Worm (Caenorhabditis elegans) whole organism, young adult: Measurements from ENCODE around the gene ncs-6.

ENCODE experiments used
- B0261.1 ChIP-seq: sonication (generic microtip); optimal IDR thresholded peaks from 2 replicates; lab custom pipeline; 2016; ENCODE audit warnings: mild to moderate bottlenecking, missing genetic modification characterization, moderate library complexity, missing compliant biosample characterization
- C06A6.2 ChIP-seq: fragments of 200-800 bp; sonication (Bioruptor generic); conservative IDR thresholded peaks from 2 replicates; pipeline ENCODE4 v1.3.6; 2022; ENCODE audit warnings: missing genetic modification characterization, missing compliant biosample characterization
- C17E4.6 ChIP-seq: fragments of 200-800 bp; sonication (Bioruptor generic); IDR thresholded peaks from 2 replicates; pipeline ENCODE4 v1.3.6; 2022; ENCODE audit warnings: missing genetic modification reagents, missing genetic modification characterization, missing compliant biosample characterization
- F33H1.4 ChIP-seq: fragments of 200-800 bp; sonication (Bioruptor generic); IDR thresholded peaks from 2 replicates; pipeline ENCODE4 v1.3.6; 2022; ENCODE audit warnings: missing genetic modification reagents, missing genetic modification characterization, missing compliant biosample characterization
- F37B4.10 ChIP-seq: fragments of 200-800 bp; sonication (Bioruptor generic); IDR thresholded peaks from 2 replicates; pipeline ENCODE4 v1.3.6; 2022; ENCODE audit warnings: missing genetic modification characterization, missing compliant biosample characterization
- F39B2.1 ChIP-seq: fragments of 200-800 bp; sonication (Bioruptor generic); IDR thresholded peaks from 2 replicates; pipeline ENCODE4 v1.3.6; 2022; ENCODE audit warnings: missing genetic modification reagents, missing genetic modification characterization, missing compliant biosample characterization
- F49E8.2 ChIP-seq: sonication (generic microtip); optimal IDR thresholded peaks from 3 replicates; lab custom pipeline; 2017; ENCODE audit warnings: missing genetic modification characterization, mild to moderate bottlenecking, missing compliant biosample characterization, antibody characterized with exemption, moderate library complexity; ENCODE audit not compliant: insufficient read depth
- F52B5.7 ChIP-seq: sonication (generic microtip); optimal IDR thresholded peaks from 2 replicates; lab custom pipeline; 2016; ENCODE audit warnings: mild to moderate bottlenecking, missing genetic modification characterization, missing compliant biosample characterization
- F55B11.4 ChIP-seq: sonication (generic microtip); optimal IDR thresholded peaks from 2 replicates; lab custom pipeline; 2016; ENCODE audit warnings: missing compliant biosample characterization, missing genetic modification characterization, borderline replicate concordance; ENCODE audit not compliant: insufficient read depth
- K11D2.4 ChIP-seq: fragments of 200-800 bp; sonication (Bioruptor generic); IDR thresholded peaks from 2 replicates; pipeline ENCODE4 v1.3.6; 2022; ENCODE audit warnings: missing genetic modification reagents, missing genetic modification characterization, missing compliant biosample characterization
- K12H6.12 ChIP-seq: fragments of 200-800 bp; sonication (Bioruptor generic); optimal IDR thresholded peaks from 2 replicates; lab custom pipeline; 2018; ENCODE audit warnings: mild to moderate bottlenecking, missing genetic modification characterization, missing compliant biosample characterization
- Y53G8AR.9 ChIP-seq: fragments of 200-800 bp; sonication (Bioruptor generic); conservative IDR thresholded peaks from 2 replicates; pipeline ENCODE4 v1.3.6; 2022; ENCODE audit warnings: missing genetic modification reagents, missing genetic modification characterization, missing compliant biosample characterization
- Y67H2A.10 ChIP-seq: fragments of 200-800 bp; sonication (Bioruptor generic); conservative IDR thresholded peaks from 2 replicates; pipeline ENCODE4 v1.3.6; 2022; ENCODE audit warnings: missing genetic modification reagents, missing genetic modification characterization, missing compliant biosample characterization
- akir-1 ChIP-seq: fragments of 200-800 bp; sonication (Bioruptor generic); optimal IDR thresholded peaks from 2 replicates; lab custom pipeline; 2018; ENCODE audit warnings: mild to moderate bottlenecking, missing genetic modification characterization, moderate library complexity, missing compliant biosample characterization
- ama-1 ChIP-seq, 3 experiments: fragments of 150-350 bp in 1 of 3; sonication (generic microtip) in 2 of 3; optimal IDR thresholded peaks; 2 replicates each; lab custom pipeline; 2014 to 2018; ENCODE audit warnings: missing biosample characterization in 2 of 3, missing genetic modification characterization in 2 of 3, missing genetic modification reagents in 2 of 3
- aptf-2 ChIP-seq: fragments of 200-800 bp; sonication (Bioruptor generic); conservative IDR thresholded peaks from 2 replicates; pipeline ENCODE4 v1.3.6; 2022; ENCODE audit warnings: missing genetic modification reagents, missing genetic modification characterization, missing compliant biosample characterization
- atf-7 ChIP-seq: sonication (generic microtip); optimal IDR thresholded peaks from 2 replicates; lab custom pipeline; 2017; ENCODE audit warnings: mild to moderate bottlenecking, missing genetic modification characterization, missing compliant biosample characterization
- athp-1 ChIP-seq: sonication (generic microtip); optimal IDR thresholded peaks from 2 replicates; lab custom pipeline; 2017; ENCODE audit warnings: mild to moderate bottlenecking, missing genetic modification characterization, missing compliant biosample characterization
- attf-3 ChIP-seq: fragments of 200-800 bp; sonication (Bioruptor generic); conservative IDR thresholded peaks from 2 replicates; pipeline ENCODE4 v1.3.6; 2022; ENCODE audit warnings: missing genetic modification reagents, missing genetic modification characterization, missing compliant biosample characterization
- attf-6 ChIP-seq: fragments of 200-800 bp; sonication (Bioruptor generic); IDR thresholded peaks from 2 replicates; pipeline ENCODE4 v1.3.6; 2022; ENCODE audit warnings: missing genetic modification reagents, missing genetic modification characterization, missing compliant biosample characterization
- bed-1 ChIP-seq: fragments of 200-800 bp; sonication (Bioruptor generic); IDR thresholded peaks from 2 replicates; pipeline ENCODE4 v1.3.6; 2022; ENCODE audit warnings: missing genetic modification reagents, missing genetic modification characterization, missing compliant biosample characterization
- ccch-3 ChIP-seq: fragments of 200-800 bp; sonication (Bioruptor generic); optimal IDR thresholded peaks from 2 replicates; lab custom pipeline; 2018; ENCODE audit warnings: mild to moderate bottlenecking, missing genetic modification characterization, missing compliant biosample characterization
- ceh-100 ChIP-seq: fragments of 200-800 bp; sonication (Bioruptor generic); IDR thresholded peaks from 2 replicates; pipeline ENCODE4 v1.3.6; 2022; ENCODE audit warnings: missing genetic modification reagents, missing genetic modification characterization, missing compliant biosample characterization
- ceh-40 ChIP-seq: fragments of 200-800 bp; sonication (Bioruptor generic); IDR thresholded peaks from 2 replicates; pipeline ENCODE4 v1.3.6; 2022; ENCODE audit warnings: missing genetic modification characterization, missing compliant biosample characterization
- ceh-58 ChIP-seq: fragments of 200-800 bp; sonication (Bioruptor generic); IDR thresholded peaks from 2 replicates; pipeline ENCODE4 v1.3.6; 2022; ENCODE audit warnings: missing genetic modification characterization, missing compliant biosample characterization
- ceh-79 ChIP-seq: sonication (generic microtip); optimal IDR thresholded peaks from 2 replicates; lab custom pipeline; 2017; ENCODE audit warnings: mild to moderate bottlenecking, missing genetic modification characterization, missing compliant biosample characterization
- dox-1 ChIP-seq: fragments of 200-800 bp; sonication (Bioruptor generic); IDR thresholded peaks from 2 replicates; pipeline ENCODE4 v1.3.6; 2022; ENCODE audit warnings: missing genetic modification reagents, missing genetic modification characterization, missing compliant biosample characterization
- dpl-1 ChIP-seq: fragments of 150-350 bp; optimal IDR thresholded peaks from 2 replicates; lab custom pipeline; 2014; ENCODE audit warnings: missing biosample characterization, missing genetic modification reagents, missing genetic modification characterization
- egrh-3 ChIP-seq: fragments of 200-800 bp; sonication (Bioruptor generic); IDR thresholded peaks from 2 replicates; pipeline ENCODE4 v1.3.6; 2022; ENCODE audit warnings: missing genetic modification reagents, missing genetic modification characterization, missing compliant biosample characterization
- ekl-4 ChIP-seq: fragments of 200-800 bp; sonication (Bioruptor generic); IDR thresholded peaks from 2 replicates; pipeline ENCODE4 v1.3.6; 2022; ENCODE audit warnings: missing genetic modification reagents, missing genetic modification characterization, missing compliant biosample characterization
- ets-4 ChIP-seq: fragments of 200-800 bp; sonication (Bioruptor generic); optimal IDR thresholded peaks from 2 replicates; lab custom pipeline; 2018; ENCODE audit warnings: mild to moderate bottlenecking, missing genetic modification characterization, missing compliant biosample characterization
- gei-17 ChIP-seq: fragments of 200-800 bp; sonication (Bioruptor generic); optimal IDR thresholded peaks from 2 replicates; lab custom pipeline; 2018; ENCODE audit warnings: mild to moderate bottlenecking, missing genetic modification characterization, missing compliant biosample characterization
- hlh-12 ChIP-seq: sonication (generic microtip); optimal IDR thresholded peaks from 2 replicates; lab custom pipeline; 2016; ENCODE audit warnings: missing genetic modification characterization, missing compliant biosample characterization
- hmg-20 ChIP-seq: fragments of 200-800 bp; sonication (Bioruptor generic); IDR thresholded peaks from 2 replicates; pipeline ENCODE4 v1.3.6; 2022; ENCODE audit warnings: missing genetic modification reagents, missing genetic modification characterization, missing compliant biosample characterization
- let-607 ChIP-seq, 2 experiments: fragments of 200-800 bp in 1 of 2; sonication (Bioruptor generic) in 1 of 2; sonication (generic microtip) in 1 of 2; optimal IDR thresholded peaks; 2 replicates each; lab custom pipeline; 2016 to 2018; ENCODE audit warnings: mild to moderate bottlenecking in 2 of 2, missing compliant biosample characterization in 2 of 2, missing genetic modification characterization in 2 of 2, moderate library complexity in 2 of 2, missing genotype in 1 of 2
- lin-40 ChIP-seq: sonication (generic microtip); optimal IDR thresholded peaks from 2 replicates; lab custom pipeline; 2016; ENCODE audit warnings: missing genetic modification characterization, mild to moderate bottlenecking, missing compliant biosample characterization, missing genotype, missing genetic modification reagents
- lsy-27 ChIP-seq: sonication (generic microtip); optimal IDR thresholded peaks from 2 replicates; lab custom pipeline; 2017; ENCODE audit warnings: missing genetic modification characterization, mild to moderate bottlenecking, missing compliant biosample characterization, antibody characterized with exemption, missing genotype, borderline replicate concordance; ENCODE audit not compliant: insufficient read depth
- mcd-1 ChIP-seq: fragments of 200-800 bp; sonication (Bioruptor generic); IDR thresholded peaks from 2 replicates; pipeline ENCODE4 v1.3.6; 2022; ENCODE audit warnings: missing genetic modification reagents, missing genetic modification characterization, missing compliant biosample characterization
- mel-28 ChIP-seq: sonication (generic microtip); optimal IDR thresholded peaks from 2 replicates; lab custom pipeline; 2016; ENCODE audit warnings: borderline replicate concordance, mild to moderate bottlenecking, missing genetic modification characterization, missing compliant biosample characterization
- mxl-1 ChIP-seq: sonication (generic microtip); optimal IDR thresholded peaks from 2 replicates; lab custom pipeline; 2016; ENCODE audit warnings: missing genetic modification characterization, missing compliant biosample characterization
- pha-4 ChIP-seq: fragments of 150-350 bp; sonication (generic microtip); optimal IDR thresholded peaks from 2 replicates; lab custom pipeline; 2014; ENCODE audit warnings: missing biosample characterization, missing genetic modification reagents, missing genetic modification characterization
- rcor-1 ChIP-seq: fragments of 200-800 bp; sonication (Bioruptor generic); IDR thresholded peaks from 2 replicates; pipeline ENCODE4 v1.3.6; 2022; ENCODE audit warnings: missing genetic modification reagents, missing genetic modification characterization, missing compliant biosample characterization
- snpc-1.1 ChIP-seq: sonication (generic microtip); optimal IDR thresholded peaks from 2 replicates; lab custom pipeline; 2017; ENCODE audit warnings: missing genetic modification characterization, mild to moderate bottlenecking, missing compliant biosample characterization, antibody characterized with exemption, moderate library complexity, missing genotype, missing genetic modification reagents; ENCODE audit not compliant: insufficient read depth
- snpc-1.3 ChIP-seq: sonication (generic microtip); optimal IDR thresholded peaks from 2 replicates; lab custom pipeline; 2017; ENCODE audit warnings: missing genetic modification characterization, mild to moderate bottlenecking, missing compliant biosample characterization, antibody characterized with exemption, moderate library complexity, missing genotype, missing genetic modification reagents; ENCODE audit not compliant: insufficient read depth
- tbp1 ChIP-seq: fragments of 200-800 bp; sonication (Bioruptor generic); optimal IDR thresholded peaks from 2 replicates; lab custom pipeline; 2018; ENCODE audit warnings: mild to moderate bottlenecking, missing genetic modification characterization, missing compliant biosample characterization
- tlf-1 ChIP-seq: fragments of 200-800 bp; sonication (Bioruptor generic); optimal IDR thresholded peaks from 2 replicates; lab custom pipeline; 2018; ENCODE audit warnings: mild to moderate bottlenecking, missing genetic modification characterization, missing compliant biosample characterization
- xnd-1 ChIP-seq: sonication (generic microtip); optimal IDR thresholded peaks from 2 replicates; lab custom pipeline; 2016; ENCODE audit warnings: missing genotype, missing genetic modification reagents, missing genetic modification characterization, missing compliant biosample characterization
- ztf-28 ChIP-seq: fragments of 200-800 bp; sonication (Bioruptor generic); IDR thresholded peaks from 2 replicates; pipeline ENCODE4 v1.3.6; 2022; ENCODE audit warnings: missing genetic modification reagents, missing genetic modification characterization, missing compliant biosample characterization

ncs-6 gene

ce11 chrII:3553453-3553852 is 25.1 kb upstream of the ncs-6 start, which contains the start of gene dnc-3 (continued):
- TF ChIP-seq ceh-79, result no peak
- TF ChIP-seq rcor-1 (GFP tag; lab: Robert Waterston, UW), result no peak
- no peak for TF ChIP-seq hmg-20 (GFP tag; lab: Robert Waterston, UW)
- TF ChIP-seq gei-17 (GFP tag; lab: Kevin White, UChicago), result no peak
- TF ChIP-seq ceh-100, result no peak
- TF ChIP-seq akir-1, result no peak
- peak; percentile 66 for TF ChIP-seq xnd-1 (tag; lab: Kevin White, UChicago)
- TF ChIP-seq Y67H2A.10 (GFP tag; lab: Robert Waterston, UW), result no peak
- TF ChIP-seq hlh-12 (tag; lab: Kevin White, UChicago), result no peak
- TF ChIP-seq dpl-1 (GFP tag; lab: Kevin White, UChicago), result no peak
- no peak for TF ChIP-seq F49E8.2 (tag; lab: Kevin White, UChicago)
- no peak for TF ChIP-seq snpc-1.3 (tag; lab: Kevin White, UChicago)
- no peak for TF ChIP-seq tlf-1 (GFP tag; lab: Kevin White, UChicago)
- no peak for TF ChIP-seq C06A6.2 (GFP tag; lab: Robert Waterston, UW)
- TF ChIP-seq tbp1 (GFP tag; lab: Kevin White, UChicago), result peak; percentile 20
- TF ChIP-seq egrh-3, result no peak
- TF ChIP-seq attf-3 (GFP tag; lab: Robert Waterston, UW), result no peak
- TF ChIP-seq atf-7 (tag; lab: Kevin White, UChicago), result no peak
- no peak for TF ChIP-seq F37B4.10 (GFP tag; lab: Robert Waterston, UW)
- TF ChIP-seq ama-1 (optimal IDR thresholded peaks at IDR 0.05; lab: Kevin White, UChicago), result no peak
- no peak for TF ChIP-seq ama-1 (GFP tag; optimal IDR thresholded peaks at IDR 0.05; lab: Kevin White, UChicago)
- no peak for TF ChIP-seq aptf-2 (GFP tag; lab: Robert Waterston, UW)
- no peak for TF ChIP-seq pha-4 (tag; lab: Kevin White, UChicago)
- no peak for TF ChIP-seq C17E4.6 (GFP tag; lab: Robert Waterston, UW)
- TF ChIP-seq ccch-3 (GFP tag; lab: Kevin White, UChicago), result no peak
- no peak for TF ChIP-seq bed-1 (GFP tag; lab: Robert Waterston, UW)
- TF ChIP-seq B0261.1 (tag; lab: Kevin White, UChicago), result peak; percentile 20
- TF ChIP-seq attf-6 (GFP tag; lab: Robert Waterston, UW), result no peak
- TF ChIP-seq dox-1 (GFP tag; lab: Robert Waterston, UW), result 0 out of 2 replicates have a peak, but pooled peaks have one; percentile 9
- TF ChIP-seq F33H1.4 (GFP tag; lab: Robert Waterston, UW), result peak; percentile 50; the same call in 1 of the 2 replicates
- TF ChIP-seq F39B2.1 (GFP tag; lab: Robert Waterston, UW), result no peak
- no peak for TF ChIP-seq ztf-28 (GFP tag; lab: Robert Waterston, UW)
- TF ChIP-seq ekl-4, result no peak
- no peak for TF ChIP-seq athp-1 (tag; lab: Kevin White, UChicago)
- TF ChIP-seq Y53G8AR.9 (GFP tag; lab: Robert Waterston, UW), result no peak
- TF ChIP-seq ceh-40, result no peak
- no peak for TF ChIP-seq mxl-1 (tag; lab: Kevin White, UChicago)
- TF ChIP-seq mel-28 (tag; lab: Kevin White, UChicago), result no peak
- TF ChIP-seq ceh-58 (GFP tag; lab: Robert Waterston, UW), result no peak
- no peak for TF ChIP-seq F52B5.7 (tag; lab: Kevin White, UChicago)
- TF ChIP-seq snpc-1.1 (tag; lab: Kevin White, UChicago), result no peak
- no peak for TF ChIP-seq K11D2.4 (GFP tag; lab: Robert Waterston, UW)
- TF ChIP-seq lin-40 (tag; lab: Kevin White, UChicago), result peak; percentile 78
- no peak for TF ChIP-seq ets-4 (GFP tag; lab: Kevin White, UChicago)
- TF ChIP-seq mcd-1, result peak; percentile 61
- no peak for TF ChIP-seq lsy-27 (tag; lab: Kevin White, UChicago)
- TF ChIP-seq F55B11.4 (tag; lab: Kevin White, UChicago), result no peak
- TF ChIP-seq K12H6.12 (tag; lab: Kevin White, UChicago), result no peak
- peak in 1 of 2 experiments; percentile 61 for TF ChIP-seq let-607 (tag; optimal IDR thresholded peaks at IDR 0.05; lab: Kevin White, UChicago)
